Worm (Caenorhabditis elegans) whole organism, L4 larva: ENCODE results near the gene F58A6.1.
A peak's percentile ranks its signal among the peaks of the same experiment; 100 is the strongest.

Experiments
- D1046.2 ChIP-seq: fragments of 200-800 bp; sonication (Bioruptor generic); IDR thresholded peaks from 2 replicates; pipeline ENCODE4 v1.3.6; 2022; ENCODE audit warnings: missing genetic modification characterization, missing compliant biosample characterization
- T20F7.1 ChIP-seq: fragments of 200-800 bp; sonication (Bioruptor generic); optimal IDR thresholded peaks from 2 replicates; lab custom pipeline; 2018; ENCODE audit warnings: mild to moderate bottlenecking, missing genetic modification characterization, missing compliant biosample characterization
- Y5F2A.4 ChIP-seq: fragments of 200-800 bp; sonication (Bioruptor generic); optimal IDR thresholded peaks from 2 replicates; lab custom pipeline; 2018; ENCODE audit warnings: mild to moderate bottlenecking, missing genetic modification characterization, missing compliant biosample characterization
- ZK337.2 ChIP-seq: fragments of 200-800 bp; sonication (Bioruptor generic); IDR thresholded peaks from 2 replicates; pipeline ENCODE4 v1.3.6; 2022; ENCODE audit warnings: missing genetic modification reagents, missing genetic modification characterization, missing compliant biosample characterization
- ZK546.5 ChIP-seq, 2 experiments: sonication (generic microtip); optimal IDR thresholded peaks; 2 replicates each; lab custom pipeline; 2017; ENCODE audit warnings: missing biosample characterization in 2 of 2, missing genetic modification characterization in 2 of 2
- aha-1 ChIP-seq: fragments of 150-350 bp; peaks from one replicate; lab custom pipeline; 2014; ENCODE audit warnings: missing biosample characterization, missing genetic modification characterization
- ceh-28 ChIP-seq: fragments of 150-350 bp; optimal IDR thresholded peaks from 2 replicates; lab custom pipeline; 2014; ENCODE audit warnings: missing biosample characterization, missing genetic modification reagents, missing genetic modification characterization
- ceh-44 ChIP-seq: fragments of 200-800 bp; sonication (Bioruptor generic); IDR thresholded peaks from 2 replicates; pipeline ENCODE4 v1.3.6; 2022; ENCODE audit warnings: missing genetic modification reagents, missing genetic modification characterization, missing compliant biosample characterization
- ceh-82 ChIP-seq: sonication (generic microtip); optimal IDR thresholded peaks from 2 replicates; lab custom pipeline; 2017; ENCODE audit warnings: missing biosample characterization, missing genetic modification characterization
- ces-1 ChIP-seq: fragments of 150-350 bp; sonication (generic microtip); optimal IDR thresholded peaks from 4 replicates; lab custom pipeline; 2014; ENCODE audit warnings: missing biosample characterization, missing genetic modification reagents, missing genetic modification characterization
- ctbp-1 ChIP-seq: fragments of 200-800 bp; sonication (Bioruptor generic); IDR thresholded peaks from 2 replicates; pipeline ENCODE4 v1.3.6; 2022; ENCODE audit warnings: missing genetic modification reagents, missing genetic modification characterization, missing compliant biosample characterization
- daf-16 ChIP-seq, 3 experiments: sonication (generic microtip); optimal IDR thresholded peaks; 2 replicates each; lab custom pipeline; 2016 to 2017; ENCODE audit warnings: missing genetic modification characterization in 3 of 3, missing genetic modification reagents in 3 of 3, mild to moderate bottlenecking in 2 of 3, missing compliant biosample characterization in 2 of 3, missing biosample characterization in 1 of 3, moderate library complexity in 1 of 3
- dmd-9 ChIP-seq: fragments of 200-800 bp; sonication (Bioruptor generic); IDR thresholded peaks from 2 replicates; pipeline ENCODE4 v1.3.6; 2022; ENCODE audit warnings: missing genetic modification reagents, missing genetic modification characterization, missing compliant biosample characterization
- duxl-1 ChIP-seq: sonication (generic microtip); optimal IDR thresholded peaks from 2 replicates; lab custom pipeline; 2016; ENCODE audit warnings: mild to moderate bottlenecking, missing genetic modification characterization, moderate library complexity, missing compliant biosample characterization; ENCODE audit not compliant: poor library complexity
- dve-1 ChIP-seq: sonication (generic microtip); optimal IDR thresholded peaks from 2 replicates; lab custom pipeline; 2017; ENCODE audit warnings: antibody characterized with exemption, mild to moderate bottlenecking, missing genetic modification characterization, missing compliant biosample characterization; ENCODE audit not compliant: insufficient read depth
- egl-43 ChIP-seq: fragments of 200-800 bp; sonication (Bioruptor generic); IDR thresholded peaks from 2 replicates; pipeline ENCODE4 v1.3.6; 2022; ENCODE audit warnings: missing genetic modification reagents, missing genetic modification characterization, missing compliant biosample characterization
- hlh-11 ChIP-seq: fragments of 200-800 bp; sonication (Bioruptor generic); optimal IDR thresholded peaks from 2 replicates; lab custom pipeline; 2018; ENCODE audit warnings: mild to moderate bottlenecking, missing genetic modification characterization, missing compliant biosample characterization
- hmg-1.1 ChIP-seq: fragments of 200-800 bp; sonication (Bioruptor generic); IDR thresholded peaks from 2 replicates; pipeline ENCODE4 v1.3.6; 2022; ENCODE audit warnings: missing genetic modification reagents, missing genetic modification characterization, missing compliant biosample characterization
- lim-7 ChIP-seq: fragments of 200-800 bp; sonication (Bioruptor generic); IDR thresholded peaks from 2 replicates; pipeline ENCODE4 v1.3.6; 2022; ENCODE audit warnings: missing genetic modification characterization, missing compliant biosample characterization
- lin-1 ChIP-seq: fragments of 200-800 bp; sonication (Bioruptor generic); IDR thresholded peaks from 2 replicates; pipeline ENCODE4 v1.3.6; 2022; ENCODE audit warnings: missing genetic modification reagents, missing genetic modification characterization, missing compliant biosample characterization
- lin-38 ChIP-seq: fragments of 200-800 bp; sonication (Bioruptor generic); IDR thresholded peaks from 2 replicates; pipeline ENCODE4 v1.3.6; 2022; ENCODE audit warnings: missing genetic modification reagents, missing genetic modification characterization, missing compliant biosample characterization
- mdt-29 ChIP-seq: fragments of 200-800 bp; sonication (Bioruptor generic); IDR thresholded peaks from 2 replicates; pipeline ENCODE4 v1.3.6; 2022; ENCODE audit warnings: missing genetic modification reagents, missing genetic modification characterization, missing compliant biosample characterization
- nhr-11 ChIP-seq: fragments of 150-350 bp; optimal IDR thresholded peaks from 2 replicates; lab custom pipeline; 2014; ENCODE audit warnings: missing biosample characterization, missing genetic modification characterization
- nhr-25 ChIP-seq: sonication (generic microtip); optimal IDR thresholded peaks from 2 replicates; lab custom pipeline; 2017; ENCODE audit warnings: missing genetic modification characterization, mild to moderate bottlenecking, missing compliant biosample characterization, antibody characterized with exemption, moderate library complexity, borderline replicate concordance; ENCODE audit not compliant: insufficient read depth
- nhr-28 ChIP-seq: fragments of 150-350 bp; optimal IDR thresholded peaks from 2 replicates; lab custom pipeline; 2014; ENCODE audit warnings: missing biosample characterization, missing genetic modification characterization
- nhr-48 ChIP-seq: sonication (generic microtip); optimal IDR thresholded peaks from 2 replicates; lab custom pipeline; 2016; ENCODE audit warnings: mild to moderate bottlenecking, missing genetic modification characterization, missing compliant biosample characterization
- nhr-6 ChIP-seq: fragments of 150-350 bp; optimal IDR thresholded peaks from 2 replicates; lab custom pipeline; 2014; ENCODE audit warnings: missing biosample characterization, missing genetic modification characterization
- set-16 ChIP-seq: fragments of 200-800 bp; sonication (Bioruptor generic); IDR thresholded peaks from 2 replicates; pipeline ENCODE4 v1.3.6; 2022; ENCODE audit warnings: missing genetic modification reagents, missing genetic modification characterization, missing compliant biosample characterization
- snpc-1.2 ChIP-seq: fragments of 200-800 bp; sonication (Bioruptor generic); IDR thresholded peaks from 2 replicates; pipeline ENCODE4 v1.3.6; 2022; ENCODE audit warnings: missing genetic modification reagents, missing genetic modification characterization, missing compliant biosample characterization
- unc-130 ChIP-seq: sonication (generic microtip); optimal IDR thresholded peaks from 2 replicates; lab custom pipeline; 2016; ENCODE audit warnings: missing genetic modification reagents, missing genetic modification characterization, missing compliant biosample characterization
- unc-62 ChIP-seq, 3 experiments: fragments of 150-350 bp in 1 of 3; sonication (generic microtip); optimal IDR thresholded peaks in 2 of 3; peaks in 1 of 3; 1 replicate in 1 of 3; 2 replicates in 2 of 3; lab custom pipeline; 2014 to 2017; ENCODE audit warnings: missing biosample characterization in 3 of 3, missing genetic modification characterization in 3 of 3, missing genetic modification reagents in 3 of 3, missing genotype in 1 of 3
- vab-7 ChIP-seq: fragments of 200-800 bp; sonication (Bioruptor generic); IDR thresholded peaks from 2 replicates; pipeline ENCODE4 v1.3.6; 2022; ENCODE audit warnings: missing genetic modification reagents, missing genetic modification characterization, missing compliant biosample characterization
- zfp-3 ChIP-seq: fragments of 200-800 bp; sonication (Bioruptor generic); conservative IDR thresholded peaks from 2 replicates; pipeline ENCODE4 v1.3.6; 2022; ENCODE audit warnings: missing genetic modification reagents, missing genetic modification characterization, missing compliant biosample characterization
- zip-11 ChIP-seq: fragments of 200-800 bp; sonication (Bioruptor generic); IDR thresholded peaks from 2 replicates; pipeline ENCODE4 v1.3.6; 2022; ENCODE audit warnings: missing genetic modification characterization, missing compliant biosample characterization
- ztf-7 ChIP-seq: fragments of 150-350 bp; optimal IDR thresholded peaks from 2 replicates; lab custom pipeline; 2014; ENCODE audit warnings: missing biosample characterization, missing genetic modification characterization

Gene F58A6.1

ce11 chrII:5142619-5143018 lies at the start of gene F58A6.1:
Gene F58A6.1, plus strand, starts transcription at chrII:5142919.
- TF ChIP-seq Y5F2A.4 (no peak), lin-1 (no peak), mdt-29 (GFP tag; lab: Robert Waterston, UW) (no peak), set-16 (GFP tag; lab: Robert Waterston, UW) (no peak), ces-1 (GFP tag; lab: Kevin White, UChicago) (no peak)

ce11 chrII:5093945-5094344 lies 48.8 kb upstream of the F58A6.1 start, which contains the start of gene C04G6.13:
Gene C04G6.13, plus strand, starts transcription at chrII:5094245.
- TF ChIP-seq hlh-11 (tag; lab: Kevin White, UChicago) (no peak), unc-130 (GFP tag; lab: Kevin White, UChicago) (no peak), unc-62 (GFP tag; optimal IDR thresholded peaks at IDR 0.05 in 1 of 2; lab: Kevin White, UChicago) (peak in 1 of 2 experiments; percentile 35), unc-62 (tag; optimal IDR thresholded peaks at IDR 0.05; lab: Kevin White, UChicago) (no peak)

- TF ChIP-seq unc-62 (GFP tag; optimal IDR thresholded peaks at IDR 0.05 in 1 of 2; lab: Kevin White, UChicago) (peak in 1 of 2 experiments; percentile 73), unc-62 (tag; optimal IDR thresholded peaks at IDR 0.05; lab: Kevin White, UChicago) (no peak), egl-43 (no peak), nhr-28 (tag; lab: Kevin White, UChicago) (no peak)
Observed at ce11 chrII:5099034-5099433, 43.7 kb upstream of the F58A6.1 start.

- TF ChIP-seq zfp-3 (GFP tag; lab: Robert Waterston, UW) (no peak), hmg-1.1 (GFP tag; lab: Robert Waterston, UW) (no peak)
- TF ChIP-seq, all 104 proteins: peak for 0
Observed at ce11 chrII:5099649-5100048, 43.1 kb upstream of the F58A6.1 start, which contains the start of gene C04G6.6. Gene C04G6.6, minus strand, starts transcription at chrII:5099749.

ce11 chrII:5101701-5102100 lies 41.0 kb upstream of the F58A6.1 start, which contains the start of the genes idpb-3 and idpb-1:
Gene idpb-3, minus strand, starts transcription at chrII:5101801.
Gene idpb-1, plus strand, starts transcription at chrII:5101984.
- peak; percentile 51 for TF ChIP-seq aha-1 (tag; lab: Kevin White, UChicago)
- no peak for TF ChIP-seq hlh-11 (tag; lab: Kevin White, UChicago)
- TF ChIP-seq, all 104 proteins: peak for 1

- peak; percentile 16 for TF ChIP-seq nhr-28 (tag; lab: Kevin White, UChicago)
- TF ChIP-seq Y5F2A.4, result no peak
- TF ChIP-seq lim-7 (GFP tag; lab: Robert Waterston, UW), result no peak
Observed at ce11 chrII:5103189-5103588, 39.5 kb upstream of the F58A6.1 start.

ce11 chrII:5103784-5104457 lies 38.8 kb upstream of the F58A6.1 start, which contains the start of the genes C04G6.11 and mpk-2:
Gene C04G6.11, minus strand, starts transcription at chrII:5103834.
Gene mpk-2, plus strand, starts transcription at chrII:5104118.
- TF ChIP-seq zip-11, result no peak
- TF ChIP-seq hlh-11 (tag; lab: Kevin White, UChicago), result peak; percentile 82
- TF ChIP-seq ztf-7 (tag; lab: Kevin White, UChicago), result no peak
- TF ChIP-seq ceh-44 (GFP tag; lab: Robert Waterston, UW), result no peak
- TF ChIP-seq T20F7.1 (GFP tag; lab: Kevin White, UChicago), result peak; percentile 45
- TF ChIP-seq zfp-3 (GFP tag; lab: Robert Waterston, UW), result no peak
- TF ChIP-seq nhr-11 (tag; lab: Kevin White, UChicago), result no peak
- no peak for TF ChIP-seq ZK546.5 (tag; optimal IDR thresholded peaks at IDR 0.05; lab: Kevin White, UChicago)
- no peak for TF ChIP-seq snpc-1.2 (GFP tag; lab: Robert Waterston, UW)
- TF ChIP-seq ctbp-1 (GFP tag; lab: Robert Waterston, UW), result no peak
- TF ChIP-seq nhr-48 (tag; lab: Kevin White, UChicago), result peak; percentile 85
- no peak for TF ChIP-seq ceh-28 (tag; lab: Kevin White, UChicago)
- TF ChIP-seq duxl-1 (tag; lab: Kevin White, UChicago), result no peak
- TF ChIP-seq nhr-25 (tag; lab: Kevin White, UChicago), result no peak
- TF ChIP-seq vab-7 (GFP tag; lab: Robert Waterston, UW), result no peak
- peak in 1 of 2 experiments; percentile 69 for TF ChIP-seq daf-16 (GFP tag; optimal IDR thresholded peaks at IDR 0.05; lab: Kevin White, UChicago)
- TF ChIP-seq daf-16 (tag; optimal IDR thresholded peaks at IDR 0.05; lab: Kevin White, UChicago), result peak; percentile 66
- no peak for TF ChIP-seq ceh-82 (tag; lab: Kevin White, UChicago)
- TF ChIP-seq set-16 (GFP tag; lab: Robert Waterston, UW), result no peak
- TF ChIP-seq ZK337.2 (GFP tag; lab: Robert Waterston, UW), result no peak
- no peak for TF ChIP-seq dmd-9 (GFP tag; lab: Robert Waterston, UW)
- TF ChIP-seq D1046.2 (GFP tag; lab: Robert Waterston, UW), result no peak
- peak; percentile 64 for TF ChIP-seq dve-1
- no peak for TF ChIP-seq nhr-6 (tag; lab: Kevin White, UChicago)
- TF ChIP-seq lin-38 (GFP tag; lab: Robert Waterston, UW), result no peak
- no peak for TF ChIP-seq Y5F2A.4
